Worm (Caenorhabditis elegans) whole organism, midembryonic: ENCODE measurements around the gene vav-1.

Experiments
- cog-1 ChIP-seq: sonication (generic microtip); optimal IDR thresholded peaks from 2 replicates; lab custom pipeline; 2016; ENCODE audit warnings: missing genetic modification characterization, missing compliant biosample characterization
- flt-1 ChIP-seq: fragments of 200-800 bp; sonication (Bioruptor generic); IDR thresholded peaks from 2 replicates; pipeline ENCODE4 v1.3.6; 2022; ENCODE audit warnings: missing genetic modification characterization, missing compliant biosample characterization
- klf-2 ChIP-seq: fragments of 200-800 bp; sonication (Bioruptor generic); conservative IDR thresholded peaks from 2 replicates; pipeline ENCODE4 v1.3.6; 2022; ENCODE audit warnings: missing genetic modification reagents, missing genetic modification characterization, missing compliant biosample characterization
- med-1 ChIP-seq: sonication (generic microtip); optimal IDR thresholded peaks from 2 replicates; lab custom pipeline; 2017; ENCODE audit warnings: missing genetic modification characterization, mild to moderate bottlenecking, missing compliant biosample characterization, antibody characterized with exemption, missing genetic modification reagents; ENCODE audit not compliant: insufficient read depth
- ref-1 ChIP-seq: fragments of 200-800 bp; sonication (Bioruptor generic); conservative IDR thresholded peaks from 2 replicates; pipeline ENCODE4 v1.3.6; 2022; ENCODE audit warnings: missing genetic modification reagents, missing genetic modification characterization, missing compliant biosample characterization
- tab-1 ChIP-seq: fragments of 200-800 bp; sonication (Bioruptor generic); IDR thresholded peaks from 2 replicates; pipeline ENCODE4 v1.3.6; 2022; ENCODE audit warnings: missing genetic modification characterization, missing compliant biosample characterization
- ztf-23 ChIP-seq: fragments of 200-800 bp; sonication (Bioruptor generic); IDR thresholded peaks from 2 replicates; pipeline ENCODE4 v1.3.6; 2022; ENCODE audit warnings: missing genetic modification reagents, missing genetic modification characterization, missing compliant biosample characterization
- ztf-29 ChIP-seq: fragments of 200-800 bp; sonication (Bioruptor generic); IDR thresholded peaks from 2 replicates; pipeline ENCODE4 v1.3.6; 2022; ENCODE audit warnings: missing genetic modification reagents, missing genetic modification characterization, missing compliant biosample characterization

DNA sequence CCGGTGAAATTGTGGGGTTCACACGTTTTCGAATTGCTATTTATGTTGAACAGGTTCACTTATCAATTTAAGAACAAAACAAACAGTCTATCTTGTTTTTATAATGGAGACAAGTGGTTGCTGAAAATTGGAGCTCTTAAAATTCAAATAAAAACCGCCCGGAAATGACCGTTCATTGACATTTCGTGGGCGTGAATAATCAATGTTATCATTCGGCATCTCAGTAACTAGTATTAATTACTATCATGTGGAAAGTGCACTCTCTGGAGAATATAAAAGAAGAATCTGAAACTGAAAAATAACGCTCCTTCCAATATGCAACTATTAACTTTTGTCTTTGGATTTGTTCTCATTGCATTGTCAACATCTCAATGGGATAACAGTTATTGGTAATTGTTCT, 63.7 kb downstream of the vav-1 start, which contains the start of gene B0563.9:
- no peak for TF ChIP-seq klf-2 (GFP tag; lab: Robert Waterston, UW)
- no peak for TF ChIP-seq ztf-23 (GFP tag; lab: Robert Waterston, UW)
- no peak for TF ChIP-seq med-1 (GFP tag; lab: Kevin White, UChicago)
- no peak for TF ChIP-seq flt-1 (GFP tag; lab: Robert Waterston, UW)
- no peak for TF ChIP-seq tab-1
- TF ChIP-seq ref-1 = no peak
- no peak for TF ChIP-seq ztf-29 (GFP tag; lab: Robert Waterston, UW)
- no peak for TF ChIP-seq cog-1
